Worm (Caenorhabditis elegans) whole organism, L4 larva: ENCODE results near the gene Y73F4A.1.
A peak's percentile ranks its signal among the peaks of the same experiment; 100 is the strongest.

Source experiments
- ceh-82 ChIP-seq: sonication (generic microtip); optimal IDR thresholded peaks from 2 replicates; lab custom pipeline; 2017; ENCODE audit warnings: missing biosample characterization, missing genetic modification characterization
- egl-27 ChIP-seq: sonication (generic microtip); optimal IDR thresholded peaks from 3 replicates; lab custom pipeline; 2017; ENCODE audit warnings: missing biosample characterization, missing genetic modification reagents, missing genetic modification characterization
- mdt-29 ChIP-seq: fragments of 200-800 bp; sonication (Bioruptor generic); IDR thresholded peaks from 2 replicates; pipeline ENCODE4 v1.3.6; 2022; ENCODE audit warnings: missing genetic modification reagents, missing genetic modification characterization, missing compliant biosample characterization

DNA sequence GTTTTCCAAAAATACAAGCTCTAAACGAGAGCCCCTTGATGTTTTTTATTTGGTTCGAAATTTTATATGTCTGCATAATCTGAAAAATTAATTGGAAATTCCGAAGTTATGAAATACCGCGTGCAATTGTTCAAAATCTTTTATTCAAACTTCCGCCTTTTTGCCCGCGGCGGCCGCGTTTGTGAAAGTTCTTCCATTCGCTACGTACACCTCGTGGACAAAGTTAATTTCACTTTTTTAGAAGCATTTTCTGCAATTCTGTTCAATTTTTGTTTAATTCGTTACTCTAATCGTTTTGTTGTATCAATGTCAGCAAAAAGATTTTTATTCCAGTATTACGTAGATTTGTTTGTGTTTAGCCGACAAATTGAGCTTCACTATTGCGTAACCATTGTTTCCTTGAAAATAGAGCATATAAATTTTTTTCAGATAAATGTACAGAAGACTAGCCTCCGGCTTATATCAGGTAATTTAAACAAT, 29.1 kb upstream of the Y73F4A.1 start, which contains the start of gene mppb-1:
- TF ChIP-seq egl-27 (tag; lab: Kevin White, UChicago): no peak
- TF ChIP-seq mdt-29 (GFP tag; lab: Robert Waterston, UW): 0 out of 2 replicates have a peak, but pooled peaks have one; percentile 40
- no peak for TF ChIP-seq ceh-82 (tag; lab: Kevin White, UChicago)
